Worm (Caenorhabditis elegans): Measurements from ENCODE around the gene sri-21.

- TF ChIP-seq dao-5 (tag; optimal IDR thresholded peaks at IDR 0.05) = no peak
- no peak for TF ChIP-seq him-1 (tag; optimal IDR thresholded peaks at IDR 0.05)
Measured at ce11 chrV:3587633-3588032, 38.0 kb downstream of the sri-21 start.
